Fruit fly (Drosophila melanogaster): Measurements from ENCODE around the gene CG5397.
A peak's percentile ranks its signal among the peaks of the same experiment; 100 is the strongest.

Gene CG5397

dm6 chr2L:1213587-1213986 is 26.2 kb upstream of the CG5397 start (continued):
- no peak for TF ChIP-seq CG30020 (tag; optimal IDR thresholded peaks at IDR 0.05)
- no peak for TF ChIP-seq ash1 (GFP tag; optimal IDR thresholded peaks at IDR 0.05)
- no peak for TF ChIP-seq pita (GFP tag; optimal IDR thresholded peaks at IDR 0.05)
- no peak for TF ChIP-seq CG13123 (GFP tag; optimal IDR thresholded peaks at IDR 0.05)
- TF ChIP-seq CG13424 (tag; optimal IDR thresholded peaks at IDR 0.05) = peak; percentile 24
- no peak for TF ChIP-seq dati (GFP tag; IDR thresholded peaks at IDR 0.05)
- no peak for TF ChIP-seq HLH54F (GFP tag; optimal IDR thresholded peaks at IDR 0.05)
- no peak for TF ChIP-seq wek (GFP tag; optimal IDR thresholded peaks at IDR 0.05)
- peak; percentile 19 for TF ChIP-seq PHDP (tag; optimal IDR thresholded peaks at IDR 0.05)
- TF ChIP-seq esg (GFP tag; conservative IDR thresholded peaks at IDR 0.05) = 0 out of 2 replicates have a peak, but pooled peaks have one; percentile 23
- TF ChIP-seq Doc3 (GFP tag; IDR thresholded peaks at IDR 0.05; ENCODE audit: partially characterized antibody) = no peak
- no peak for TF ChIP-seq bbx (GFP tag; IDR thresholded peaks at IDR 0.05; ENCODE audit: partially characterized antibody)
- no peak for TF ChIP-seq Atf3 (GFP tag; optimal IDR thresholded peaks at IDR 0.05)
- no peak for TF ChIP-seq hkb (optimal IDR thresholded peaks at IDR 0.05)
- peak; percentile 15; the same call in 1 of the 2 replicates for TF ChIP-seq hkb (GFP tag; IDR thresholded peaks at IDR 0.05)
- no peak for TF ChIP-seq Deaf1 (tag; optimal IDR thresholded peaks at IDR 0.05)
- TF ChIP-seq Bgb (GFP tag; IDR thresholded peaks at IDR 0.05; ENCODE audit: partially characterized antibody) = no peak
- TF ChIP-seq pzg (GFP tag; optimal IDR thresholded peaks at IDR 0.05) = no peak
- no peak for TF ChIP-seq CG11695 (GFP tag; IDR thresholded peaks at IDR 0.05)
- TF ChIP-seq Gsc (GFP tag; IDR thresholded peaks at IDR 0.05) = no peak
- no peak for TF ChIP-seq pan (optimal IDR thresholded peaks at IDR 0.05)
- TF ChIP-seq pan (GFP tag; optimal IDR thresholded peaks at IDR 0.05 in 1 of 2, IDR thresholded peaks at IDR 0.05 in 1 of 2) = no peak
- no peak for TF ChIP-seq org-1 (GFP tag; optimal IDR thresholded peaks at IDR 0.05)
- TF ChIP-seq wor (GFP tag; IDR thresholded peaks at IDR 0.05) = no peak
- TF ChIP-seq sim (GFP tag; IDR thresholded peaks at IDR 0.05) = no peak
- no peak for TF ChIP-seq twi (tag; optimal IDR thresholded peaks at IDR 0.05)
- TF ChIP-seq CG15601 (tag; optimal IDR thresholded peaks at IDR 0.05) = no peak
- TF ChIP-seq unpg (GFP tag; optimal IDR thresholded peaks at IDR 0.05) = peak; percentile 13
- TF ChIP-seq maf-S (GFP tag; optimal IDR thresholded peaks at IDR 0.05) = no peak
- TF ChIP-seq CG7745 (tag; optimal IDR thresholded peaks at IDR 0.05) = no peak
- TF ChIP-seq gsb (GFP tag; IDR thresholded peaks at IDR 0.05) = no peak
- peak; percentile 47 for TF ChIP-seq sens (GFP tag)
- no peak for TF ChIP-seq CG16813 (GFP tag; IDR thresholded peaks at IDR 0.05; ENCODE audit: partially characterized antibody)
- peak; percentile 2 for TF ChIP-seq lab (GFP tag; optimal IDR thresholded peaks at IDR 0.05)
- no peak for TF ChIP-seq NC2β (GFP tag; optimal IDR thresholded peaks at IDR 0.05)
- TF ChIP-seq sisA (GFP tag; IDR thresholded peaks at IDR 0.05) = no peak
- no peak for TF ChIP-seq Sin3A (optimal IDR thresholded peaks at IDR 0.05)
- TF ChIP-seq CG12219 (GFP tag; optimal IDR thresholded peaks at IDR 0.05) = no peak
- TF ChIP-seq repo (GFP tag; optimal IDR thresholded peaks at IDR 0.05) = no peak
- no peak for TF ChIP-seq en (GFP tag; optimal IDR thresholded peaks at IDR 0.05)
- TF ChIP-seq CG11456 (GFP tag; IDR thresholded peaks at IDR 0.05) = no peak
- TF ChIP-seq nerfin-1 (tag; optimal IDR thresholded peaks at IDR 0.05) = no peak
- peak; percentile 55 for TF ChIP-seq CG11504 (tag; optimal IDR thresholded peaks at IDR 0.05)
- TF ChIP-seq Ravus (GFP tag; IDR thresholded peaks at IDR 0.05) = no peak
- no peak for TF ChIP-seq CG10366 (GFP tag; IDR thresholded peaks at IDR 0.05)
- TF ChIP-seq CG34422 (GFP tag; IDR thresholded peaks at IDR 0.05) = no peak
- no peak for TF ChIP-seq prd (optimal IDR thresholded peaks at IDR 0.05)
- TF ChIP-seq prd (GFP tag; IDR thresholded peaks at IDR 0.05) = 0 out of 3 replicates have a peak, but pooled peaks have one; percentile 38
- peak; percentile 38 for TF ChIP-seq CG17359 (tag; optimal IDR thresholded peaks at IDR 0.05)
- TF ChIP-seq CG32532 (GFP tag; IDR thresholded peaks at IDR 0.05) = no peak
- no peak for TF ChIP-seq inv (GFP tag; IDR thresholded peaks at IDR 0.05; ENCODE audit: partially characterized antibody)
- no peak for TF ChIP-seq pnt (GFP tag; optimal IDR thresholded peaks at IDR 0.05)
- no peak for TF ChIP-seq ac (GFP tag; optimal IDR thresholded peaks at IDR 0.05)
